Worm (Caenorhabditis elegans) whole organism, L1 larva: ENCODE data around the gene F21C10.18.

Experiments
- Y116A8C.19 ChIP-seq: sonication (generic microtip); optimal IDR thresholded peaks from 2 replicates; lab custom pipeline; 2016; ENCODE audit warnings: missing compliant biosample characterization, missing genetic modification characterization, borderline replicate concordance
- aha-1 ChIP-seq: fragments of 150-350 bp; optimal IDR thresholded peaks from 2 replicates; lab custom pipeline; 2014; ENCODE audit warnings: missing biosample characterization, missing genetic modification characterization
- alr-1 ChIP-seq: fragments of 200-800 bp; sonication (Bioruptor generic); optimal IDR thresholded peaks from 2 replicates; lab custom pipeline; 2018; ENCODE audit warnings: borderline replicate concordance, mild to moderate bottlenecking, missing genetic modification characterization, missing compliant biosample characterization
- aly-2 ChIP-seq: fragments of 150-350 bp; optimal IDR thresholded peaks from 2 replicates; lab custom pipeline; 2014; ENCODE audit warnings: missing biosample characterization, missing genetic modification characterization
- ama-1 ChIP-seq: fragments of 150-350 bp; optimal IDR thresholded peaks from 2 replicates; lab custom pipeline; 2014
- blmp-1 ChIP-seq: fragments of 150-350 bp; optimal IDR thresholded peaks from 2 replicates; lab custom pipeline; 2014; ENCODE audit warnings: missing biosample characterization, missing genetic modification characterization
- ceh-63 ChIP-seq: fragments of 200-800 bp; sonication (Bioruptor generic); optimal IDR thresholded peaks from 2 replicates; lab custom pipeline; 2018; ENCODE audit warnings: mild to moderate bottlenecking, missing genetic modification characterization, missing compliant biosample characterization
- ceh-8 ChIP-seq: fragments of 200-800 bp; sonication (Bioruptor generic); optimal IDR thresholded peaks from 2 replicates; lab custom pipeline; 2018; ENCODE audit warnings: mild to moderate bottlenecking, missing genetic modification characterization, moderate library complexity, missing compliant biosample characterization
- ceh-82 ChIP-seq, 3 experiments: fragments of 150-350 bp in 1 of 3; sonication (generic microtip) in 2 of 3; optimal IDR thresholded peaks; 2 replicates each; lab custom pipeline; 2014 to 2017; ENCODE audit warnings: missing biosample characterization in 3 of 3, missing genetic modification characterization in 3 of 3
- dsc-1 ChIP-seq: sonication (generic microtip); optimal IDR thresholded peaks from 2 replicates; lab custom pipeline; 2016; ENCODE audit warnings: mild to moderate bottlenecking, missing genetic modification characterization, missing compliant biosample characterization
- efl-1 ChIP-seq, 4 experiments: fragments of 150-350 bp; optimal IDR thresholded peaks in 3 of 4; peaks in 1 of 4; 1 replicate in 1 of 4; 2 replicates in 3 of 4; lab custom pipeline; 2014; ENCODE audit warnings: missing biosample characterization in 2 of 4, missing genetic modification characterization in 2 of 4, missing genetic modification reagents in 2 of 4
- efl-3 ChIP-seq: fragments of 200-800 bp; sonication (Bioruptor generic); optimal IDR thresholded peaks from 2 replicates; lab custom pipeline; 2018; ENCODE audit warnings: mild to moderate bottlenecking, missing genetic modification characterization, missing compliant biosample characterization
- egl-27 ChIP-seq, 2 experiments: fragments of 150-350 bp in 1 of 2; sonication (generic microtip); optimal IDR thresholded peaks; 3 replicates each; lab custom pipeline; 2017 to 2018; ENCODE audit warnings: missing biosample characterization in 2 of 2, missing genetic modification characterization in 2 of 2, missing genetic modification reagents in 2 of 2
- fkh-10 ChIP-seq: sonication (generic microtip); optimal IDR thresholded peaks from 2 replicates; lab custom pipeline; 2017; ENCODE audit warnings: missing biosample characterization, missing genetic modification reagents, missing genetic modification characterization
- hlh-17 ChIP-seq: fragments of 200-800 bp; sonication (Bioruptor generic); optimal IDR thresholded peaks from 2 replicates; lab custom pipeline; 2018; ENCODE audit warnings: missing genetic modification characterization, mild to moderate bottlenecking, missing compliant biosample characterization, moderate library complexity, borderline replicate concordance
- hlh-4 ChIP-seq: sonication (generic microtip); optimal IDR thresholded peaks from 2 replicates; lab custom pipeline; 2016; ENCODE audit warnings: mild to moderate bottlenecking, missing genetic modification characterization, missing compliant biosample characterization
- irx-1 ChIP-seq: sonication (generic microtip); optimal IDR thresholded peaks from 2 replicates; lab custom pipeline; 2016; ENCODE audit warnings: missing genetic modification characterization, missing compliant biosample characterization
- isw-1 ChIP-seq: fragments of 200-800 bp; sonication (Bioruptor generic); IDR thresholded peaks from 2 replicates; pipeline ENCODE4 v1.3.6; 2022; ENCODE audit warnings: missing genetic modification characterization, missing compliant biosample characterization
- jun-1 ChIP-seq: fragments of 150-350 bp; optimal IDR thresholded peaks from 2 replicates; lab custom pipeline; 2014; ENCODE audit warnings: missing biosample characterization, missing genetic modification reagents, missing genetic modification characterization
- lin-14 ChIP-seq: fragments of 200-800 bp; sonication (Bioruptor generic); optimal IDR thresholded peaks from 2 replicates; lab custom pipeline; 2018; ENCODE audit warnings: mild to moderate bottlenecking, missing genetic modification characterization, moderate library complexity, missing compliant biosample characterization
- lin-15B ChIP-seq: fragments of 150-350 bp; sonication (generic microtip); optimal IDR thresholded peaks from 3 replicates; lab custom pipeline; 2014; ENCODE audit warnings: missing biosample characterization, missing genetic modification characterization
- lin-35 ChIP-seq, 2 experiments: fragments of 150-350 bp; optimal IDR thresholded peaks; 2 replicates each; lab custom pipeline; 2014; ENCODE audit warnings: missing biosample characterization in 2 of 2, missing genetic modification characterization in 2 of 2, missing genetic modification reagents in 2 of 2
- lin-39 ChIP-seq: fragments of 150-350 bp; optimal IDR thresholded peaks from 2 replicates; lab custom pipeline; 2014; ENCODE audit warnings: missing biosample characterization, missing genetic modification reagents, missing genetic modification characterization
- lir-3 ChIP-seq: sonication (generic microtip); optimal IDR thresholded peaks from 2 replicates; lab custom pipeline; 2016; ENCODE audit warnings: mild to moderate bottlenecking, missing genetic modification characterization, moderate library complexity, missing compliant biosample characterization; ENCODE audit not compliant: poor library complexity
- mdl-1 ChIP-seq, 2 experiments: fragments of 150-350 bp; optimal IDR thresholded peaks; 2 replicates each; lab custom pipeline; 2014 to 2017; ENCODE audit warnings: missing biosample characterization in 2 of 2, missing genetic modification characterization in 2 of 2, inconsistent platforms in 1 of 2
- mep-1 ChIP-seq: fragments of 150-350 bp; optimal IDR thresholded peaks from 2 replicates; lab custom pipeline; 2014; ENCODE audit warnings: missing biosample characterization, missing genetic modification characterization
- nhr-12 ChIP-seq: sonication (generic microtip); optimal IDR thresholded peaks from 2 replicates; lab custom pipeline; 2017; ENCODE audit warnings: missing biosample characterization, missing genetic modification characterization
- nhr-19 ChIP-seq: fragments of 200-800 bp; sonication (Bioruptor generic); conservative IDR thresholded peaks from 2 replicates; pipeline ENCODE4 v1.3.6; 2022; ENCODE audit warnings: missing genetic modification characterization, missing compliant biosample characterization
- nhr-237 ChIP-seq: fragments of 150-350 bp; optimal IDR thresholded peaks from 2 replicates; lab custom pipeline; 2014; ENCODE audit warnings: missing biosample characterization, missing genetic modification characterization
- nhr-47 ChIP-seq: sonication (generic microtip); optimal IDR thresholded peaks from 2 replicates; lab custom pipeline; 2016; ENCODE audit warnings: mild to moderate bottlenecking, missing genetic modification characterization, moderate library complexity, missing compliant biosample characterization
- nhr-71 ChIP-seq: sonication (generic microtip); optimal IDR thresholded peaks from 2 replicates; lab custom pipeline; 2016; ENCODE audit warnings: mild to moderate bottlenecking, missing genetic modification characterization, moderate library complexity, missing compliant biosample characterization
- nhr-76 ChIP-seq: sonication (generic microtip); optimal IDR thresholded peaks from 2 replicates; lab custom pipeline; 2017; ENCODE audit warnings: missing biosample characterization, missing genetic modification characterization
- nhr-77 ChIP-seq: fragments of 150-350 bp; optimal IDR thresholded peaks from 2 replicates; lab custom pipeline; 2014; ENCODE audit warnings: missing biosample characterization, missing genetic modification characterization
- nhr-84 ChIP-seq: sonication (generic microtip); optimal IDR thresholded peaks from 2 replicates; lab custom pipeline; 2017; ENCODE audit warnings: missing biosample characterization, missing genetic modification characterization
- nhr-85 ChIP-seq: sonication (generic microtip); peaks from one replicate; lab custom pipeline; 2016; ENCODE audit warnings: missing genetic modification characterization, inconsistent platforms, missing compliant biosample characterization
- nhr-90 ChIP-seq: sonication (generic microtip); optimal IDR thresholded peaks from 2 replicates; lab custom pipeline; 2016; ENCODE audit warnings: mild to moderate bottlenecking, missing genetic modification characterization, missing compliant biosample characterization; ENCODE audit not compliant: poor library complexity
- pax-3 ChIP-seq: fragments of 200-800 bp; sonication (Bioruptor generic); optimal IDR thresholded peaks from 2 replicates; lab custom pipeline; 2018; ENCODE audit warnings: mild to moderate bottlenecking, missing genetic modification characterization, moderate library complexity, missing compliant biosample characterization
- skn-1 ChIP-seq: fragments of 150-350 bp; optimal IDR thresholded peaks from 2 replicates; lab custom pipeline; 2014; ENCODE audit warnings: missing biosample characterization, missing genetic modification characterization
- sptf-1 ChIP-seq: fragments of 150-350 bp; optimal IDR thresholded peaks from 2 replicates; lab custom pipeline; 2014; ENCODE audit warnings: missing biosample characterization, missing genetic modification characterization
- swsn-7 ChIP-seq: sonication (generic microtip); optimal IDR thresholded peaks from 2 replicates; lab custom pipeline; 2016; ENCODE audit warnings: missing genetic modification characterization, missing compliant biosample characterization
- tlp-1 ChIP-seq: fragments of 150-350 bp; optimal IDR thresholded peaks from 2 replicates; lab custom pipeline; 2014; ENCODE audit warnings: missing biosample characterization, missing genetic modification characterization
- unc-130 ChIP-seq: fragments of 150-350 bp; optimal IDR thresholded peaks from 2 replicates; lab custom pipeline; 2017; ENCODE audit warnings: missing biosample characterization, missing genetic modification characterization, inconsistent platforms
- unc-62 ChIP-seq: fragments of 150-350 bp; optimal IDR thresholded peaks from 2 replicates; lab custom pipeline; 2014; ENCODE audit warnings: missing biosample characterization, missing genetic modification reagents, missing genetic modification characterization
- unc-86 ChIP-seq: sonication (generic microtip); optimal IDR thresholded peaks from 2 replicates; lab custom pipeline; 2016; ENCODE audit warnings: missing genetic modification characterization, missing compliant biosample characterization
- unc-98 ChIP-seq: fragments of 200-800 bp; sonication (Bioruptor generic); IDR thresholded peaks from 2 replicates; pipeline ENCODE4 v1.3.6; 2022; ENCODE audit warnings: missing genetic modification characterization, missing compliant biosample characterization
- xbp-1 ChIP-seq: sonication (generic microtip); optimal IDR thresholded peaks from 2 replicates; lab custom pipeline; 2016; ENCODE audit warnings: missing genetic modification characterization, missing compliant biosample characterization
- zip-4 ChIP-seq: fragments of 200-800 bp; sonication (Bioruptor generic); optimal IDR thresholded peaks from 2 replicates; lab custom pipeline; 2018; ENCODE audit warnings: mild to moderate bottlenecking, missing genetic modification characterization, moderate library complexity, missing compliant biosample characterization
- ztf-4 ChIP-seq: fragments of 150-350 bp; optimal IDR thresholded peaks from 2 replicates; lab custom pipeline; 2014; ENCODE audit warnings: missing biosample characterization, missing genetic modification characterization

F21C10.18 gene

DNA sequence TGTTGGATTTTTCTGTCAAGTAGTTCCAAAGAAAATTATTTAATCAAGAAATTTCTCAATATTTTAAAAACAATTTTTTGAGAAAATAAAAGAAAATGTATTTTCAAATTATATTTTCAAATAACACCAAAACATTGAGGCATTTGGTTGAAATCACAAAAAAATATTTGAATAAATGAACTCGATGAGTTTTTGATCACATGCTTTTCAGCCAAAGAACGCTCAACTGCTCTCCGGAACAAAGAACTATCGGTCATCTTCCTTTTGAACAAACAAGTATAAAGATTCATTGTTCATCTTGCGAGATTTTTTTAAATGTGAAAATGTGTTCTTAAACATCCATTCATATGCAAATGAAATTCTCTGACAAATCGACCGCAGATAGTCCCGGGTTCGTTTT, 13.3 kb upstream of the F21C10.18 start:
- TF ChIP-seq skn-1 (tag; lab: Kevin White, UChicago): peak; percentile 20
- TF ChIP-seq nhr-19 (GFP tag; lab: Robert Waterston, UW): peak; percentile 80
- TF ChIP-seq lin-35 (GFP tag; optimal IDR thresholded peaks at IDR 0.05; lab: Kevin White, UChicago): peak in 1 of 2 experiments; percentile 14
- no peak for TF ChIP-seq jun-1 (tag; lab: Kevin White, UChicago)
- no peak for TF ChIP-seq hlh-4 (tag; lab: Kevin White, UChicago)
- no peak for TF ChIP-seq aha-1
- TF ChIP-seq Y116A8C.19 (tag; lab: Kevin White, UChicago): no peak
- TF ChIP-seq, all 84 proteins: peak for 3

DNA sequence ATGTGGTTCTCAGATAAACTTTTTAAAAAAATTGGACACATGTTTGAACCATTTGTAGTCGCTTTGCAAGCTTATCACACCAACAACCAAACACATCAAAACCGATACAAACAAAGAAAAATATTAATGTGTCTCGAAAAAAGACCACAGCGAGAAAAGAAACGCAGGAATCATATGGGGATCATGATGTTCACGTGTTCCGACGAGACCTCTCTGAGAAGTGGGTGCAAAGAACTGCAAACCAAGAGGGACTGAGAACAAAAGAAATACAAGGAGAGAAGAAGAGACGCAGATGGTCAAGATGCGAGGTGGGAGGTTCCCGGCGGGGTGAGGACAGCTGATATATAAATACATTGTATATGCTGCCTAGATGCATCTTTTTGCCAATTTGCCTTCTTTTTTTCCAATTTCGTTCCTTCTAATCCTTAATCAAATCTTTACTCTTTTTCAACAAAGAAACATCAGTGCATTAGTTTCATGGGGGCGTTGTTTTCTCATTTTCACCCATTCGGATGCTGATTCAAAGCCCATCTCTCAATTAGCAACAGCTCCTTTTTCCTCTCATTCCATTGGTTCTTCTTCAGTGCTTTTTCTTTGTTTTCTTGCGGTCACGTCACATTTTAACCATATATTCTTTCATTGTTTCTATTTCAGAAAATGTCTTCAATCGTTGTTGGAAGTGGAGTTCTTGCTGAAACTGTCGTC, 12.6 kb upstream of the F21C10.18 start, which contains the start of gene F21C10.10:
Gene F21C10.10 (plus strand): TSS at position 655 of the 705 bp plus-strand sequence.
- TF ChIP-seq nhr-85 (tag; lab: Kevin White, UChicago) (peak; percentile 99), nhr-71 (tag; lab: Kevin White, UChicago) (peak; percentile 94), lin-14 (GFP tag; lab: Kevin White, UChicago) (peak; percentile 94), nhr-76 (tag; lab: Kevin White, UChicago) (no peak), isw-1 (GFP tag; lab: Robert Waterston, UW) (no peak), lin-15B (no peak), lin-35 (GFP tag; optimal IDR thresholded peaks at IDR 0.05; lab: Kevin White, UChicago) (peak; percentile 58 to 87), nhr-237 (no peak), swsn-7 (tag; lab: Kevin White, UChicago) (peak; percentile 62), skn-1 (tag; lab: Kevin White, UChicago) (peak; percentile 77), alr-1 (tag; lab: Kevin White, UChicago) (no peak), unc-98 (GFP tag; lab: Robert Waterston, UW) (no peak), blmp-1 (tag; lab: Kevin White, UChicago) (peak; percentile 83), sptf-1 (tag; lab: Kevin White, UChicago) (no peak), unc-86 (tag; lab: Kevin White, UChicago) (no peak), tlp-1 (tag; lab: Kevin White, UChicago) (no peak), Y116A8C.19 (tag; lab: Kevin White, UChicago) (no peak), dsc-1 (peak; percentile 21), ceh-82 (tag; optimal IDR thresholded peaks at IDR 0.05; lab: Kevin White, UChicago) (peak in 2 of 3 experiments; percentile 9 to 31), mep-1 (tag; lab: Kevin White, UChicago) (peak; percentile 87), unc-130 (tag; lab: Kevin White, UChicago) (peak; percentile 9), nhr-90 (tag; lab: Kevin White, UChicago) (peak; percentile 84), ama-1 (lab: Kevin White, UChicago) (no peak), hlh-17 (GFP tag; lab: Kevin White, UChicago) (no peak), lin-39 (tag; lab: Kevin White, UChicago) (no peak), fkh-10 (no peak), nhr-47 (tag; lab: Kevin White, UChicago) (peak; percentile 70), mdl-1 (tag; optimal IDR thresholded peaks at IDR 0.05; lab: Kevin White, UChicago) (peak in 1 of 2 experiments; percentile 98), aly-2 (tag; lab: Kevin White, UChicago) (no peak), ztf-4 (tag; lab: Kevin White, UChicago) (peak; percentile 65), unc-62 (no peak), nhr-12 (tag; lab: Kevin White, UChicago) (no peak), irx-1 (tag; lab: Kevin White, UChicago) (peak; percentile 69), nhr-84 (tag; lab: Kevin White, UChicago) (no peak), xbp-1 (tag; lab: Kevin White, UChicago) (peak; percentile 53), pax-3 (peak; percentile 16), ceh-63 (GFP tag; lab: Kevin White, UChicago) (no peak), nhr-77 (peak; percentile 36), lir-3 (tag; lab: Kevin White, UChicago) (no peak), aha-1 (no peak), ceh-8 (GFP tag; lab: Kevin White, UChicago) (no peak), zip-4 (no peak), egl-27 (tag; optimal IDR thresholded peaks at IDR 0.05; lab: Kevin White, UChicago) (peak; percentile 33 to 39), efl-3 (GFP tag; lab: Kevin White, UChicago) (no peak), efl-1 (optimal IDR thresholded peaks at IDR 0.05; lab: Kevin White, UChicago) (peak; percentile 46 to 51), efl-1 (GFP tag; optimal IDR thresholded peaks at IDR 0.05 in 1 of 2; lab: Kevin White, UChicago) (peak; percentile 28 to 95), jun-1 (tag; lab: Kevin White, UChicago) (peak; percentile 41)
